Worm (Caenorhabditis elegans) whole organism, young adult: Measurements from ENCODE around the gene F52D1.2.

Experiments used
- B0019.2 ChIP-seq: fragments of 200-800 bp; sonication (Bioruptor generic); conservative IDR thresholded peaks from 2 replicates; pipeline ENCODE4 v1.3.6; 2022; ENCODE audit warnings: missing genetic modification reagents, missing genetic modification characterization, missing compliant biosample characterization
- B0261.1 ChIP-seq: sonication (generic microtip); optimal IDR thresholded peaks from 2 replicates; lab custom pipeline; 2016; ENCODE audit warnings: mild to moderate bottlenecking, missing genetic modification characterization, moderate library complexity, missing compliant biosample characterization
- B0336.3 ChIP-seq: fragments of 200-800 bp; sonication (Bioruptor generic); IDR thresholded peaks from 2 replicates; pipeline ENCODE4 v1.3.6; 2022; ENCODE audit warnings: missing genetic modification characterization, missing compliant biosample characterization
- C17E4.6 ChIP-seq: fragments of 200-800 bp; sonication (Bioruptor generic); IDR thresholded peaks from 2 replicates; pipeline ENCODE4 v1.3.6; 2022; ENCODE audit warnings: missing genetic modification reagents, missing genetic modification characterization, missing compliant biosample characterization
- F33H1.4 ChIP-seq: fragments of 200-800 bp; sonication (Bioruptor generic); IDR thresholded peaks from 2 replicates; pipeline ENCODE4 v1.3.6; 2022; ENCODE audit warnings: missing genetic modification reagents, missing genetic modification characterization, missing compliant biosample characterization
- F37B4.10 ChIP-seq: fragments of 200-800 bp; sonication (Bioruptor generic); IDR thresholded peaks from 2 replicates; pipeline ENCODE4 v1.3.6; 2022; ENCODE audit warnings: missing genetic modification characterization, missing compliant biosample characterization
- F57A8.1 ChIP-seq: fragments of 200-800 bp; sonication (Bioruptor generic); optimal IDR thresholded peaks from 2 replicates; lab custom pipeline; 2018; ENCODE audit warnings: mild to moderate bottlenecking, missing genetic modification characterization, moderate library complexity, missing compliant biosample characterization
- Y53F4B.3 ChIP-seq: fragments of 200-800 bp; sonication (Bioruptor generic); IDR thresholded peaks from 2 replicates; pipeline ENCODE4 v1.3.6; 2022; ENCODE audit warnings: missing genetic modification reagents, missing genetic modification characterization, missing compliant biosample characterization
- Y56A3A.18 ChIP-seq: fragments of 200-800 bp; sonication (Bioruptor generic); IDR thresholded peaks from 2 replicates; pipeline ENCODE4 v1.3.6; 2022; ENCODE audit warnings: missing genetic modification reagents, missing genetic modification characterization, missing compliant biosample characterization
- ZK185.1 ChIP-seq: sonication (generic microtip); optimal IDR thresholded peaks from 2 replicates; lab custom pipeline; 2016; ENCODE audit warnings: mild to moderate bottlenecking, missing genetic modification characterization, missing compliant biosample characterization; ENCODE audit not compliant: poor library complexity, severe bottlenecking
- aptf-3 ChIP-seq: fragments of 200-800 bp; sonication (Bioruptor generic); IDR thresholded peaks from 2 replicates; pipeline ENCODE4 v1.3.6; 2022; ENCODE audit warnings: missing genetic modification characterization, missing compliant biosample characterization
- attf-3 ChIP-seq: fragments of 200-800 bp; sonication (Bioruptor generic); conservative IDR thresholded peaks from 2 replicates; pipeline ENCODE4 v1.3.6; 2022; ENCODE audit warnings: missing genetic modification reagents, missing genetic modification characterization, missing compliant biosample characterization
- attf-5 ChIP-seq: fragments of 200-800 bp; sonication (Bioruptor generic); optimal IDR thresholded peaks from 2 replicates; lab custom pipeline; 2018; ENCODE audit warnings: mild to moderate bottlenecking, missing genetic modification characterization, missing compliant biosample characterization
- bed-1 ChIP-seq: fragments of 200-800 bp; sonication (Bioruptor generic); IDR thresholded peaks from 2 replicates; pipeline ENCODE4 v1.3.6; 2022; ENCODE audit warnings: missing genetic modification reagents, missing genetic modification characterization, missing compliant biosample characterization
- bed-2 ChIP-seq: fragments of 200-800 bp; sonication (Bioruptor generic); IDR thresholded peaks from 2 replicates; pipeline ENCODE4 v1.3.6; 2022; ENCODE audit warnings: missing genetic modification reagents, missing genetic modification characterization, missing compliant biosample characterization
- ceh-100 ChIP-seq: fragments of 200-800 bp; sonication (Bioruptor generic); IDR thresholded peaks from 2 replicates; pipeline ENCODE4 v1.3.6; 2022; ENCODE audit warnings: missing genetic modification reagents, missing genetic modification characterization, missing compliant biosample characterization
- ceh-79 ChIP-seq: sonication (generic microtip); optimal IDR thresholded peaks from 2 replicates; lab custom pipeline; 2017; ENCODE audit warnings: mild to moderate bottlenecking, missing genetic modification characterization, missing compliant biosample characterization
- dox-1 ChIP-seq: fragments of 200-800 bp; sonication (Bioruptor generic); IDR thresholded peaks from 2 replicates; pipeline ENCODE4 v1.3.6; 2022; ENCODE audit warnings: missing genetic modification reagents, missing genetic modification characterization, missing compliant biosample characterization
- dpff-1 ChIP-seq: sonication (generic microtip); optimal IDR thresholded peaks from 2 replicates; lab custom pipeline; 2017; ENCODE audit warnings: mild to moderate bottlenecking, missing genetic modification characterization, missing compliant biosample characterization
- dpl-1 ChIP-seq: fragments of 150-350 bp; optimal IDR thresholded peaks from 2 replicates; lab custom pipeline; 2014; ENCODE audit warnings: missing biosample characterization, missing genetic modification reagents, missing genetic modification characterization
- egrh-3 ChIP-seq: fragments of 200-800 bp; sonication (Bioruptor generic); IDR thresholded peaks from 2 replicates; pipeline ENCODE4 v1.3.6; 2022; ENCODE audit warnings: missing genetic modification reagents, missing genetic modification characterization, missing compliant biosample characterization
- hlh-12 ChIP-seq: sonication (generic microtip); optimal IDR thresholded peaks from 2 replicates; lab custom pipeline; 2016; ENCODE audit warnings: missing genetic modification characterization, missing compliant biosample characterization
- hmg-1.2 ChIP-seq: fragments of 200-800 bp; sonication (Bioruptor generic); IDR thresholded peaks from 2 replicates; pipeline ENCODE4 v1.3.6; 2022; ENCODE audit warnings: missing genetic modification reagents, missing genetic modification characterization, missing compliant biosample characterization
- hmg-20 ChIP-seq: fragments of 200-800 bp; sonication (Bioruptor generic); IDR thresholded peaks from 2 replicates; pipeline ENCODE4 v1.3.6; 2022; ENCODE audit warnings: missing genetic modification reagents, missing genetic modification characterization, missing compliant biosample characterization
- lin-35 ChIP-seq, 3 experiments: fragments of 150-350 bp in 2 of 3; sonication (generic microtip) in 1 of 3; optimal IDR thresholded peaks; 2 replicates each; lab custom pipeline; 2014 to 2018; ENCODE audit warnings: missing biosample characterization in 3 of 3, missing genetic modification characterization in 3 of 3, missing genetic modification reagents in 3 of 3
- madf-10 ChIP-seq: sonication (generic microtip); optimal IDR thresholded peaks from 2 replicates; lab custom pipeline; 2016; ENCODE audit warnings: mild to moderate bottlenecking, missing genetic modification characterization, missing compliant biosample characterization
- madf-3 ChIP-seq: fragments of 200-800 bp; sonication (Bioruptor generic); IDR thresholded peaks from 2 replicates; pipeline ENCODE4 v1.3.6; 2022; ENCODE audit warnings: missing genetic modification reagents, missing genetic modification characterization, missing compliant biosample characterization
- mcd-1 ChIP-seq: fragments of 200-800 bp; sonication (Bioruptor generic); IDR thresholded peaks from 2 replicates; pipeline ENCODE4 v1.3.6; 2022; ENCODE audit warnings: missing genetic modification reagents, missing genetic modification characterization, missing compliant biosample characterization
- mel-28 ChIP-seq: sonication (generic microtip); optimal IDR thresholded peaks from 2 replicates; lab custom pipeline; 2016; ENCODE audit warnings: borderline replicate concordance, mild to moderate bottlenecking, missing genetic modification characterization, missing compliant biosample characterization
- mes-4 ChIP-seq: sonication (generic microtip); optimal IDR thresholded peaks from 2 replicates; lab custom pipeline; 2016; ENCODE audit warnings: missing genotype, missing genetic modification characterization, missing compliant biosample characterization
- nhr-80 ChIP-seq: sonication (generic microtip); optimal IDR thresholded peaks from 2 replicates; lab custom pipeline; 2016; ENCODE audit warnings: missing genetic modification characterization, missing compliant biosample characterization
- nhr-90 ChIP-seq: sonication (generic microtip); optimal IDR thresholded peaks from 2 replicates; lab custom pipeline; 2016; ENCODE audit warnings: missing genotype, mild to moderate bottlenecking, missing genetic modification characterization, missing compliant biosample characterization
- rcor-1 ChIP-seq: fragments of 200-800 bp; sonication (Bioruptor generic); IDR thresholded peaks from 2 replicates; pipeline ENCODE4 v1.3.6; 2022; ENCODE audit warnings: missing genetic modification reagents, missing genetic modification characterization, missing compliant biosample characterization
- sdz-38 ChIP-seq: sonication (generic microtip); optimal IDR thresholded peaks from 2 replicates; lab custom pipeline; 2016; ENCODE audit warnings: missing genotype, missing genetic modification characterization, missing compliant biosample characterization
- sea-2 ChIP-seq: fragments of 200-800 bp; sonication (Bioruptor generic); IDR thresholded peaks from 2 replicates; pipeline ENCODE4 v1.3.6; 2022; ENCODE audit warnings: missing genetic modification characterization, missing compliant biosample characterization
- snpc-1.3 ChIP-seq: sonication (generic microtip); optimal IDR thresholded peaks from 2 replicates; lab custom pipeline; 2017; ENCODE audit warnings: missing genetic modification characterization, mild to moderate bottlenecking, missing compliant biosample characterization, antibody characterized with exemption, moderate library complexity, missing genotype, missing genetic modification reagents; ENCODE audit not compliant: insufficient read depth
- snpc-3.4 ChIP-seq: sonication (generic microtip); optimal IDR thresholded peaks from 2 replicates; lab custom pipeline; 2017; ENCODE audit warnings: missing genetic modification characterization, mild to moderate bottlenecking, missing compliant biosample characterization, antibody characterized with exemption, moderate library complexity, missing genotype, missing genetic modification reagents
- snpc-4 ChIP-seq, 5 experiments: fragments of 150-350 bp in 1 of 5; sonication (generic microtip) in 4 of 5; optimal IDR thresholded peaks; 2 replicates each; lab custom pipeline; 2014 to 2018; ENCODE audit warnings: missing genetic modification characterization in 5 of 5, missing biosample characterization in 3 of 5, antibody characterized with exemption in 2 of 5, mild to moderate bottlenecking in 2 of 5, missing compliant biosample characterization in 2 of 5, missing genotype in 2 of 5, moderate library complexity in 2 of 5, missing genetic modification reagents in 1 of 5
- ztf-25 ChIP-seq: fragments of 200-800 bp; sonication (Bioruptor generic); IDR thresholded peaks from 2 replicates; pipeline ENCODE4 v1.3.6; 2022; ENCODE audit warnings: missing genetic modification reagents, missing genetic modification characterization, missing compliant biosample characterization
- ztf-26 ChIP-seq: sonication (generic microtip); optimal IDR thresholded peaks from 2 replicates; lab custom pipeline; 2017; ENCODE audit warnings: missing genetic modification characterization, missing compliant biosample characterization
- ztf-28 ChIP-seq: fragments of 200-800 bp; sonication (Bioruptor generic); IDR thresholded peaks from 2 replicates; pipeline ENCODE4 v1.3.6; 2022; ENCODE audit warnings: missing genetic modification reagents, missing genetic modification characterization, missing compliant biosample characterization

The F52D1.2 gene

ce11 chrX:449820-450219, at the start of gene F52D1.2:
Gene F52D1.2 (minus strand): TSS chrX:450212.
- TF ChIP-seq madf-10, result no peak
- TF ChIP-seq nhr-80, result peak; percentile 27

ce11 chrX:498640-499039, 48.6 kb upstream of the F52D1.2 start:
- TF ChIP-seq B0019.2 (GFP tag; lab: Robert Waterston, UW) (no peak), attf-3 (no peak), egrh-3 (no peak), mcd-1 (GFP tag; lab: Robert Waterston, UW) (no peak), madf-10 (no peak), mes-4 (tag; lab: Kevin White, UChicago) (no peak), ztf-28 (GFP tag; lab: Robert Waterston, UW) (no peak), hlh-12 (tag; lab: Kevin White, UChicago) (no peak)

ce11 chrX:496795-497194, 46.8 kb upstream of the F52D1.2 start:
- TF ChIP-seq hmg-1.2, result peak; percentile 22; the same call in 1 of the 2 replicates
- no peak for TF ChIP-seq nhr-90 (tag; lab: Kevin White, UChicago)
- no peak for TF ChIP-seq snpc-4 (GFP tag; optimal IDR thresholded peaks at IDR 0.05; lab: Kevin White, UChicago)
- TF ChIP-seq snpc-4 (tag; optimal IDR thresholded peaks at IDR 0.05; lab: Kevin White, UChicago), result peak in 2 of 4 experiments; percentile 61 to 78
- TF ChIP-seq C17E4.6 (GFP tag; lab: Robert Waterston, UW), result no peak

ce11 chrX:492919-493318, 42.9 kb upstream of the F52D1.2 start, which contains the start of gene B0310.1:
Gene B0310.1 (plus strand): TSS chrX:493228.
- TF ChIP-seq ceh-79 (tag; lab: Kevin White, UChicago) (no peak), snpc-3.4 (tag; lab: Kevin White, UChicago) (no peak), dox-1 (GFP tag; lab: Robert Waterston, UW) (no peak), sdz-38 (no peak), dpff-1 (tag; lab: Kevin White, UChicago) (no peak)

- peak; percentile 73 for TF ChIP-seq mel-28 (tag; lab: Kevin White, UChicago)
- TF ChIP-seq F57A8.1 (GFP tag; lab: Kevin White, UChicago), result peak; percentile 72
- TF ChIP-seq sdz-38, result peak; percentile 22
- peak; percentile 89 for TF ChIP-seq aptf-3 (GFP tag; lab: Robert Waterston, UW)
- peak; percentile 85 for TF ChIP-seq Y56A3A.18 (GFP tag; lab: Robert Waterston, UW)
- no peak for TF ChIP-seq F37B4.10 (GFP tag; lab: Robert Waterston, UW)
- peak; percentile 84 for TF ChIP-seq ZK185.1
- TF ChIP-seq lin-35 (GFP tag; optimal IDR thresholded peaks at IDR 0.05; lab: Kevin White, UChicago), result peak in 1 of 3 experiments; percentile 79
- TF ChIP-seq F33H1.4 (GFP tag; lab: Robert Waterston, UW), result 0 out of 2 replicates have a peak, but pooled peaks have one; percentile 11
- peak; percentile 65; the same call in 1 of the 2 replicates for TF ChIP-seq Y53F4B.3
- peak; percentile 91 for TF ChIP-seq snpc-1.3 (tag; lab: Kevin White, UChicago)
- TF ChIP-seq attf-5 (GFP tag; lab: Kevin White, UChicago), result peak; percentile 77
- TF ChIP-seq madf-3 (GFP tag; lab: Robert Waterston, UW), result no peak
- peak; percentile 67; the same call in 1 of the 2 replicates for TF ChIP-seq ceh-100 (GFP tag; lab: Robert Waterston, UW)
- peak; percentile 96 for TF ChIP-seq B0261.1 (tag; lab: Kevin White, UChicago)
- TF ChIP-seq rcor-1 (GFP tag; lab: Robert Waterston, UW), result peak; percentile 87
- TF ChIP-seq dpl-1 (GFP tag; lab: Kevin White, UChicago), result no peak
- peak; percentile 94 for TF ChIP-seq ztf-25 (GFP tag; lab: Robert Waterston, UW)
- peak; percentile 82 for TF ChIP-seq ztf-26
- 0 out of 2 replicates have a peak, but pooled peaks have one; percentile 83 for TF ChIP-seq bed-1 (GFP tag; lab: Robert Waterston, UW)
- TF ChIP-seq hlh-12 (tag; lab: Kevin White, UChicago), result peak; percentile 79
- TF ChIP-seq mcd-1 (GFP tag; lab: Robert Waterston, UW), result peak; percentile 68
- TF ChIP-seq bed-2, result 0 out of 2 replicates have a peak, but pooled peaks have one; percentile 71
- TF ChIP-seq sea-2 (GFP tag; lab: Robert Waterston, UW), result no peak
- peak; percentile 82 for TF ChIP-seq hmg-20 (GFP tag; lab: Robert Waterston, UW)
- peak; percentile 84 for TF ChIP-seq B0336.3 (GFP tag; lab: Robert Waterston, UW)
Measured at ce11 chrX:489635-490105, 39.7 kb upstream of the F52D1.2 start, which contains the start of gene egl-17. Gene egl-17 (plus strand): TSS chrX:489685.
